Worm (Caenorhabditis elegans) whole organism, L1 larva: ENCODE data around the gene fbxa-61.

Experiments used
- ama-1 ChIP-seq: fragments of 150-350 bp; optimal IDR thresholded peaks from 2 replicates; lab custom pipeline; 2014
- fkh-10 ChIP-seq: sonication (generic microtip); optimal IDR thresholded peaks from 2 replicates; lab custom pipeline; 2017; ENCODE audit warnings: missing biosample characterization, missing genetic modification reagents, missing genetic modification characterization
- lir-3 ChIP-seq: sonication (generic microtip); optimal IDR thresholded peaks from 2 replicates; lab custom pipeline; 2016; ENCODE audit warnings: mild to moderate bottlenecking, missing genetic modification characterization, moderate library complexity, missing compliant biosample characterization; ENCODE audit not compliant: poor library complexity
- unc-62 ChIP-seq: fragments of 150-350 bp; optimal IDR thresholded peaks from 2 replicates; lab custom pipeline; 2014; ENCODE audit warnings: missing biosample characterization, missing genetic modification reagents, missing genetic modification characterization

DNA sequence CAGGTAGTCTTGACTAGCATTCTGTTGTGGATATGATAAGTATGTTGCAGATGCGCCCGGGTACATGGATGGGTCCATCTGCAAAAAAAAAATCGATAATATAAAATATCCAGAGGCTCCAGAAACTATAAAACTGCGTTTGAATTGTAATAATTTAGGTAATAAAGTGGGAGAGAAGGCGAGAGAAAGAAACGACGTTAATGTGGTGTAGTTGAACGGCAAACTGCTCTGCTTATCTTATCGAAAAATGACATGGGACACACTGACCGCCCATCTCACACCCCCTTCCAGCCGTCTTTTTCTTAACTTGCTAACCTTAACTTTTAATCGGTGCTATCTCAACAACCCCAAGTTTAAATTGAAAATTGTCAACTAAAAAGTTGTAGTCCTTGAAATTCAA is 16.9 kb upstream of the fbxa-61 start:
- TF ChIP-seq lir-3 (tag; lab: Kevin White, UChicago): no peak
- TF ChIP-seq ama-1 (lab: Kevin White, UChicago): no peak
- no peak for TF ChIP-seq fkh-10 (GFP tag; lab: Kevin White, UChicago)
- no peak for TF ChIP-seq unc-62
